In genomic region chr3L:11323221-11323895, dm6 we compare ENCODE assay signal across 1 fruit fly cellular context.
TF ChIP-seq lines count a peak whose summit lies in the region.

No protein-coding gene starts in this region.

TF ChIP-seq in whole organism, embryonic, 481 proteins besides CTCF, POLR2A, EP300 and RAD21 (continued from another document):
- TF ChIP-seq CG12299 (tag; optimal IDR thresholded peaks at IDR 0.05; lab: Kevin White, UChicago) (no peak), CG32532 (GFP tag; IDR thresholded peaks at IDR 0.05; lab: Robert Waterston, UW) (peak; percentile 61), CG12071 (GFP tag; optimal IDR thresholded peaks at IDR 0.05; lab: Kevin White, UChicago) (peak; percentile 5), CG43689 (GFP tag; IDR thresholded peaks at IDR 0.05; lab: Robert Waterston, UW) (no peak), CG8281 (tag; optimal IDR thresholded peaks at IDR 0.05; lab: Kevin White, UChicago) (no peak), CG8388 (GFP tag; optimal IDR thresholded peaks at IDR 0.05; lab: Kevin White, UChicago) (no peak), Usf (GFP tag; optimal IDR thresholded peaks at IDR 0.05; lab: Kevin White, UChicago) (no peak), CG8290 (GFP tag; optimal IDR thresholded peaks at IDR 0.05; lab: Kevin White, UChicago) (no peak), CG8290 (tag; optimal IDR thresholded peaks at IDR 0.05; lab: Kevin White, UChicago) (peak in 1 of 2 experiments; percentile 65)
